Fruit fly (Drosophila melanogaster) whole organism, embryonic: ENCODE measurements around the gene Rab14.

ENCODE experiments used
- CG17612 ChIP-seq: fragments of 200-800 bp; sonication (Bioruptor generic); IDR thresholded peaks from 2 replicates; pipeline ENCODE4 v1.3.6; 2022; ENCODE audit warnings: missing biosample characterization, missing genetic modification characterization
- CG2116 ChIP-seq: fragments of 200-800 bp; sonication (Bioruptor generic); optimal IDR thresholded peaks from 3 replicates; lab custom pipeline; 2018; ENCODE audit warnings: missing biosample characterization, mild to moderate bottlenecking, missing genetic modification characterization
- CG31365 ChIP-seq: fragments of 200-800 bp; sonication (Bioruptor generic); optimal IDR thresholded peaks from 2 replicates; lab custom pipeline; 2018; ENCODE audit warnings: missing biosample characterization, mild to moderate bottlenecking, missing genetic modification characterization
- Dek ChIP-seq: fragments of 200-800 bp; sonication (Bioruptor generic); optimal IDR thresholded peaks from 3 replicates; lab custom pipeline; 2019; ENCODE audit warnings: missing biosample characterization, mild to moderate bottlenecking, missing genetic modification characterization, moderate library complexity
- gt ChIP-seq: fragments of 200-800 bp; sonication (Bioruptor generic); IDR thresholded peaks from 2 replicates; pipeline ENCODE4 v1.3.6; 2022; ENCODE audit warnings: missing biosample characterization, missing genetic modification characterization
- tgo ChIP-seq: fragments of 200-800 bp; sonication (Bioruptor generic); IDR thresholded peaks from 3 replicates; pipeline ENCODE4 v1.3.6; 2022; ENCODE audit warnings: missing biosample characterization, missing genetic modification characterization

DNA sequence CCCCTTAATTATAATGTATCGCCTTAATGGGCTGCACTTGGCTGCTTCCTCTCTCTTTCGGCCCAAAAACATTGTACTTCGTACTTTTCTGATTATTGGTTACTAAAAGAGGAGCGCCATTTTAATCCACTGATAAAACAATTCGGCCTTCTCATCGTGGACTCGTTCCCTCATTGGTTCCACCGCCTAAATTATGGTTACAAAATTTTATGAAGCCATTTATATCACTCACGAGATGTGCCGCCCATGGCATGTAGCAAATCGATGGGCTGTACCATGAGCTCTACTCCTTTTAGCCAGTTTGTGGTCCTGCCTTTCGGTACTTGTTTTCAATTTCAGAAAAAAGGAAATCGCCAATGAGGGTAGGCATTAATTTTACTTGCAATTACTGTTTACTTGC is 13.9 kb downstream of the Rab14 start:
- TF ChIP-seq Dek (tag; lab: Kevin White, UChicago) (no peak), CG17612 (GFP tag; lab: Robert Waterston, UW) (no peak), CG31365 (tag; lab: Kevin White, UChicago) (no peak), gt (GFP tag; lab: Robert Waterston, UW) (no peak), CG2116 (no peak), tgo (no peak)
